Worm (Caenorhabditis elegans): ENCODE measurements around the gene fut-4.

DNA sequence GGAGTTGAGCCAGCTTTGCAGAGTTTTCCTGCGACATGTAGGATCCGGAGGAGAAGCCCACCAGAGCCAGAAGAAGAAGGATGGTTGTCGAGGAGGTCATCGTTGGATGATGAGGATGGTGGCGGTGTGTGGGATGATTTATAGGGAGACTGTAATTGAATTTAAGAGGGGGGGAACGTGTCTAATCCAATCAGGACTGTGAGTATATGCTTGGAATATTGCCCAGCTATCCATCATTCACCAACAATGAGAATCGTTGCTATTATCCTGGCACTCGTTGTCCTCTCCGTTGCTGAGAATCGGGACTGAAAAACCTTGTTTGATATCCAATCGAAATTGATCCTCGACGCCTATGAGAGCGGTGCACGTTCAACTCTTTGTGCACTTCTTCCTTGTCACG lies 3.7 kb upstream of the fut-4 start, which contains the start of gene K12H6.5:
- TF ChIP-seq lsy-2 (tag; optimal IDR thresholded peaks at IDR 0.05), result no peak
- TF ChIP-seq nhr-11 (tag; optimal IDR thresholded peaks at IDR 0.05), result no peak
- TF ChIP-seq lin-29 (GFP tag; IDR thresholded peaks at IDR 0.05), result no peak
- no peak for TF ChIP-seq fkh-10 (GFP tag; optimal IDR thresholded peaks at IDR 0.05)
- TF ChIP-seq skn-1 (tag; optimal IDR thresholded peaks at IDR 0.05), result no peak
- no peak for TF ChIP-seq lim-7 (GFP tag; IDR thresholded peaks at IDR 0.05)
- no peak for TF ChIP-seq lin-39 (tag; optimal IDR thresholded peaks at IDR 0.05)
- TF ChIP-seq snpc-4 (tag; optimal IDR thresholded peaks at IDR 0.05), result no peak
- no peak for TF ChIP-seq ZK546.5 (tag; optimal IDR thresholded peaks at IDR 0.05)
